Worm (Caenorhabditis elegans) whole organism, L2 larva: ENCODE measurements around the gene F58B3.6.

Source experiments
- C34F6.9 ChIP-seq: fragments of 150-350 bp; optimal IDR thresholded peaks from 2 replicates; lab custom pipeline; 2014; ENCODE audit warnings: missing biosample characterization, missing genetic modification characterization
- R02D3.7 ChIP-seq: fragments of 150-350 bp; optimal IDR thresholded peaks from 2 replicates; lab custom pipeline; 2014; ENCODE audit warnings: missing biosample characterization, missing genetic modification characterization
- Y55F3AM.14 ChIP-seq: fragments of 200-800 bp; sonication (Bioruptor generic); optimal IDR thresholded peaks from 2 replicates; lab custom pipeline; 2018; ENCODE audit warnings: mild to moderate bottlenecking, missing genetic modification characterization, missing compliant biosample characterization
- ZK546.5 ChIP-seq: sonication (generic microtip); optimal IDR thresholded peaks from 2 replicates; lab custom pipeline; 2017; ENCODE audit warnings: missing biosample characterization, missing genetic modification characterization
- alr-1 ChIP-seq: fragments of 150-350 bp; optimal IDR thresholded peaks from 2 replicates; lab custom pipeline; 2014; ENCODE audit warnings: missing biosample characterization, missing genetic modification characterization
- ama-1 ChIP-seq: fragments of 150-350 bp; optimal IDR thresholded peaks from 2 replicates; lab custom pipeline; 2018; ENCODE audit warnings: inconsistent platforms
- blmp-1 ChIP-seq: sonication (generic microtip); optimal IDR thresholded peaks from 2 replicates; lab custom pipeline; 2017; ENCODE audit warnings: missing genetic modification characterization, mild to moderate bottlenecking, missing compliant biosample characterization, antibody characterized with exemption, moderate library complexity; ENCODE audit not compliant: insufficient read depth
- crh-2 ChIP-seq: sonication (generic microtip); optimal IDR thresholded peaks from 2 replicates; lab custom pipeline; 2017; ENCODE audit warnings: missing biosample characterization, missing genetic modification characterization
- dmd-4 ChIP-seq: sonication (generic microtip); optimal IDR thresholded peaks from 2 replicates; lab custom pipeline; 2017; ENCODE audit warnings: missing biosample characterization, missing genetic modification characterization
- elt-1 ChIP-seq: fragments of 150-350 bp; optimal IDR thresholded peaks from 2 replicates; lab custom pipeline; 2014; ENCODE audit warnings: missing biosample characterization, missing genetic modification characterization
- elt-3 ChIP-seq: sonication (generic microtip); optimal IDR thresholded peaks from 2 replicates; lab custom pipeline; 2017; ENCODE audit warnings: missing biosample characterization, missing genetic modification characterization
- fos-1 ChIP-seq: fragments of 150-350 bp; optimal IDR thresholded peaks from 2 replicates; lab custom pipeline; 2014; ENCODE audit warnings: missing biosample characterization, missing genetic modification characterization
- gmeb-1 ChIP-seq: fragments of 150-350 bp; optimal IDR thresholded peaks from 2 replicates; lab custom pipeline; 2014; ENCODE audit warnings: missing biosample characterization, missing genetic modification characterization
- lin-11 ChIP-seq: fragments of 150-350 bp; sonication (generic microtip); optimal IDR thresholded peaks from 2 replicates; lab custom pipeline; 2014; ENCODE audit warnings: missing biosample characterization, missing genetic modification characterization, inconsistent platforms, mixed read lengths
- lin-39 ChIP-seq: fragments of 150-350 bp; optimal IDR thresholded peaks from 2 replicates; lab custom pipeline; 2014; ENCODE audit warnings: missing biosample characterization, missing genetic modification reagents, missing genetic modification characterization
- mab-5 ChIP-seq: fragments of 150-350 bp; optimal IDR thresholded peaks from 2 replicates; lab custom pipeline; 2014; ENCODE audit warnings: missing biosample characterization, missing genetic modification characterization
- mdl-1 ChIP-seq, 2 experiments: fragments of 150-350 bp in 1 of 2; sonication (generic microtip) in 1 of 2; optimal IDR thresholded peaks; 2 replicates each; lab custom pipeline; 2017; ENCODE audit warnings: missing biosample characterization in 2 of 2, missing genetic modification characterization in 2 of 2
- nhr-10 ChIP-seq: sonication (generic microtip); optimal IDR thresholded peaks from 2 replicates; lab custom pipeline; 2017; ENCODE audit warnings: missing biosample characterization, missing genetic modification characterization
- nhr-12 ChIP-seq: fragments of 150-350 bp; optimal IDR thresholded peaks from 2 replicates; lab custom pipeline; 2014; ENCODE audit warnings: missing biosample characterization, missing genetic modification characterization
- nhr-129 ChIP-seq: fragments of 150-350 bp; optimal IDR thresholded peaks from 2 replicates; lab custom pipeline; 2014; ENCODE audit warnings: missing biosample characterization, missing genetic modification characterization
- nhr-21 ChIP-seq: fragments of 150-350 bp; optimal IDR thresholded peaks from 2 replicates; lab custom pipeline; 2014; ENCODE audit warnings: missing biosample characterization, missing genetic modification characterization
- nhr-25 ChIP-seq: fragments of 150-350 bp; sonication (generic microtip); optimal IDR thresholded peaks from 3 replicates; lab custom pipeline; 2014; ENCODE audit warnings: missing biosample characterization, missing genetic modification characterization
- nhr-77 ChIP-seq: fragments of 150-350 bp; optimal IDR thresholded peaks from 2 replicates; lab custom pipeline; 2014; ENCODE audit warnings: missing biosample characterization, missing genetic modification characterization
- peb-1 ChIP-seq: fragments of 150-350 bp; optimal IDR thresholded peaks from 2 replicates; lab custom pipeline; 2014; ENCODE audit warnings: missing biosample characterization, missing genetic modification characterization
- skn-1 ChIP-seq: sonication (generic microtip); optimal IDR thresholded peaks from 2 replicates; lab custom pipeline; 2017; ENCODE audit warnings: missing biosample characterization, missing genetic modification characterization
- unc-39 ChIP-seq: fragments of 150-350 bp; optimal IDR thresholded peaks from 2 replicates; lab custom pipeline; 2014; ENCODE audit warnings: missing biosample characterization, missing genetic modification characterization
- unc-55 ChIP-seq: fragments of 150-350 bp; sonication (generic microtip); optimal IDR thresholded peaks from 3 replicates; lab custom pipeline; 2014; ENCODE audit warnings: missing biosample characterization, missing genetic modification reagents, missing genetic modification characterization
- unc-62 ChIP-seq: fragments of 150-350 bp; optimal IDR thresholded peaks from 2 replicates; lab custom pipeline; 2014; ENCODE audit warnings: missing biosample characterization, missing genetic modification reagents, missing genetic modification characterization
- zag-1 ChIP-seq: fragments of 150-350 bp; optimal IDR thresholded peaks from 2 replicates; lab custom pipeline; 2014; ENCODE audit warnings: missing biosample characterization, missing genetic modification characterization
- ztf-1 ChIP-seq: fragments of 200-800 bp; sonication (Bioruptor generic); conservative IDR thresholded peaks from 2 replicates; pipeline ENCODE4 v1.3.6; 2022; ENCODE audit warnings: missing genetic modification characterization, missing compliant biosample characterization
- ztf-11 ChIP-seq: sonication (generic microtip); optimal IDR thresholded peaks from 2 replicates; lab custom pipeline; 2017; ENCODE audit warnings: missing biosample characterization, missing genetic modification characterization
- ztf-4 ChIP-seq: fragments of 150-350 bp; optimal IDR thresholded peaks from 2 replicates; lab custom pipeline; 2014; ENCODE audit warnings: missing biosample characterization, missing genetic modification characterization

F58B3.6 gene

DNA sequence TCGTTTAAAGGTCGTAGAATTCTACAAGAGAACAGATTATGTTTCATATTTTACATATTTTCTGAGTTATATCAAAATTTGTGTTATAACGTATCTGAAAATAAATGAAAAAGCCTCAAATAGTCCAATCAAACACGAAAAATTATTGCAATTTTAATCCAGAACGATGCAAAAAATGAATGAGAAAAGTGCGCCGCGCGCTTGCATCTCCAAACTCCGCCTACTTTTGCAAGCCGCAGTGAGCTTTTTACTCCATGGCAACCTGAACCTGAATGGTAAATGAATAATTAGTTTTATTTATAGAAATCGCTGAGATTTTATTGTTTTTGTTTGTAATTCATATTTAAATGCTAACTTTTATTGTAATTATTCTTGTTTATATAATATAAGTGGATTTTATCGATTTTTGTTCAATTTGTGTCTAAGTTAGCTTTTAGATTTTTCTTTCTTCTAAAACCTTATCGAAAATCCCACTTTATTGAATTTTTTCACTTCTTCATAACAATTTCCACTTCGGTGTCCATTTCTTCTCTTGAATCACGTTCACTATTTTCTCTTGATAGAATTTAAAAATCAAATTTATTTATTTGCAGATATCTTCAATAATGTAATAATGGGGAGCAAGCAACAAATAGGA lies 19.8 kb downstream of the F58B3.6 start, which contains the start of gene ZK809.5 (continued):
- no peak for TF ChIP-seq blmp-1 (tag; lab: Kevin White, UChicago)
- no peak for TF ChIP-seq nhr-21 (tag; lab: Kevin White, UChicago)
- TF ChIP-seq, all 48 proteins: peak for 3

- TF ChIP-seq skn-1 (tag; lab: Kevin White, UChicago) (no peak), C34F6.9 (tag; lab: Kevin White, UChicago) (no peak), ztf-4 (tag; lab: Kevin White, UChicago) (no peak), nhr-10 (tag; lab: Kevin White, UChicago) (no peak), crh-2 (tag; lab: Kevin White, UChicago) (no peak), nhr-129 (tag; lab: Kevin White, UChicago) (no peak), lin-39 (tag; lab: Kevin White, UChicago) (no peak), zag-1 (tag; lab: Kevin White, UChicago) (no peak), elt-1 (tag; lab: Kevin White, UChicago) (no peak), alr-1 (no peak), nhr-21 (tag; lab: Kevin White, UChicago) (no peak), nhr-25 (no peak), unc-39 (no peak)
These were observed 23.4 kb downstream of the F58B3.6 start, which contains the start of gene ZK792.1 for ce11 chrIV:11659794-11660312. Gene ZK792.1 (plus strand): TSS chrIV:11659844.

DNA sequence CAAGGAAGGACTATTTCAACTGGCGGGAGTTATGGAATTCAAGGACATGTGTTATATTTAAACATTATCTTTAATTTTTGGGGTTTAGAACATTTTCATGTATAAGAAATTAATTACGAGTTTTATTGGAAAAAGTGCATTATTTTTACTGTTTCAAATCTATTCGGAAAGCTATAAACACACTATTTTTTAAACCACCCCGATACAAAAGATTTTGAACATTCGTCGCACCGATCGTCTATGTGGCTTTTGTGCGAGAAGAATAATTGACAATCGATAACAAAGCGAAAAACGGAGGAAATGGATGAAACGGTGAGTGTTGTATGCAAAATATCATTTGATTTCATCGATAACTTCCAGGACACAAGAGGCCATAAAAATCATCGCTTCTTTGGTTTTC lies 28.6 kb downstream of the F58B3.6 start, which contains the start of gene ZK809.9:
ZK809.9 (plus strand) TSS at position 301 of the 400 bp plus-strand sequence.
- no peak for TF ChIP-seq gmeb-1 (tag; lab: Kevin White, UChicago)
- no peak for TF ChIP-seq lin-11 (tag; lab: Kevin White, UChicago)
- no peak for TF ChIP-seq unc-62 (GFP tag; lab: Kevin White, UChicago)
- no peak for TF ChIP-seq ztf-11
- no peak for TF ChIP-seq mab-5 (tag; lab: Kevin White, UChicago)
- no peak for TF ChIP-seq unc-39
- TF ChIP-seq ZK546.5, result no peak
- no peak for TF ChIP-seq lin-39 (tag; lab: Kevin White, UChicago)
- no peak for TF ChIP-seq nhr-77 (tag; lab: Kevin White, UChicago)
- no peak for TF ChIP-seq elt-1 (tag; lab: Kevin White, UChicago)
- TF ChIP-seq alr-1, result no peak
- TF ChIP-seq blmp-1 (tag; lab: Kevin White, UChicago), result no peak
- TF ChIP-seq nhr-10 (tag; lab: Kevin White, UChicago), result no peak
- no peak for TF ChIP-seq mdl-1 (tag; optimal IDR thresholded peaks at IDR 0.05; lab: Kevin White, UChicago)

ce11 chrIV:11668001-11668400 lies 31.6 kb downstream of the F58B3.6 start, which contains the start of gene atg-4.2:
Gene atg-4.2 (plus strand): TSS chrIV:11668024.
- no peak for TF ChIP-seq nhr-77 (tag; lab: Kevin White, UChicago)
- TF ChIP-seq mab-5 (tag; lab: Kevin White, UChicago), result no peak
- TF ChIP-seq fos-1 (tag; lab: Kevin White, UChicago), result no peak
- TF ChIP-seq alr-1, result no peak
- no peak for TF ChIP-seq crh-2 (tag; lab: Kevin White, UChicago)
- no peak for TF ChIP-seq lin-11 (tag; lab: Kevin White, UChicago)
- TF ChIP-seq nhr-12 (tag; lab: Kevin White, UChicago), result no peak
- TF ChIP-seq elt-1 (tag; lab: Kevin White, UChicago), result no peak
- TF ChIP-seq elt-3, result no peak
- TF ChIP-seq nhr-129 (tag; lab: Kevin White, UChicago), result no peak
- TF ChIP-seq ama-1 (lab: Kevin White, UChicago), result no peak

DNA sequence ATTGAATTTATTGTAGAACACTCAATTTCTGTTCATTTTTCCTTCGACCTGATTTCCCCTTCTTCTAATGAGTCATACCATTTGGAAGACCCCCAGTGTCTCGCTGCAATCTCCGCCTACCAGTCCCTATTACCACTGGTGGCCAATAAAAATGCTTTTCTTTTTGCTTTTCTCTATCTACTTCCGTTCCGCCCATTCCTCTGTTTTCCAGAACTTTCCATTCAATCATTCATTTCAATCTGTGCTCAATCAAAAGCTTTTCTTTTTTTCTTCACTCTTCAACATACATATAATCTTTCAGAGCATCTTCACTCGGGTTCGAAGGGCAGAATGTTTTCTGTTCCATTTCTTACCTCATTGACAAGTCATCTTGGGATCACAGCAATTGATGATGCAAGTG lies 37.1 kb downstream of the F58B3.6 start, which contains the start of gene inx-8:
inx-8 (plus strand) TSS at position 301 of the 400 bp plus-strand sequence.
- TF ChIP-seq Y55F3AM.14 (GFP tag; lab: Kevin White, UChicago) (no peak), unc-39 (no peak), R02D3.7 (no peak), nhr-21 (tag; lab: Kevin White, UChicago) (no peak), fos-1 (tag; lab: Kevin White, UChicago) (no peak), peb-1 (no peak), dmd-4 (tag; lab: Kevin White, UChicago) (no peak), crh-2 (tag; lab: Kevin White, UChicago) (no peak), nhr-12 (tag; lab: Kevin White, UChicago) (no peak), C34F6.9 (tag; lab: Kevin White, UChicago) (no peak), unc-55 (no peak), ztf-1 (GFP tag; lab: Robert Waterston, UW) (no peak), alr-1 (no peak)
